Fruit fly (Drosophila melanogaster) Kc167 (cell line): ENCODE measurements around the gene CG45072.

Source experiments
- Myc ChIP-seq: fragments of >200 bp; optimal IDR thresholded peaks from 2 replicates; lab custom pipeline; 2017; ENCODE audit warnings: missing external identifiers
- Sin3A ChIP-seq: fragments of >200 bp; optimal IDR thresholded peaks from 2 replicates; lab custom pipeline; 2018; ENCODE audit warnings: missing external identifiers
- h ChIP-seq: fragments of >200 bp; optimal IDR thresholded peaks from 3 replicates; lab custom pipeline; 2018; ENCODE audit warnings: missing external identifiers
- insv ChIP-seq: fragments of >200 bp; optimal IDR thresholded peaks from 3 replicates; lab custom pipeline; 2018; ENCODE audit warnings: missing external identifiers
- psq ChIP-seq: fragments of >200 bp; optimal IDR thresholded peaks from 2 replicates; lab custom pipeline; 2017; ENCODE audit warnings: missing external identifiers
- ttk ChIP-seq: sonication (Bioruptor generic); optimal IDR thresholded peaks from 2 replicates; lab custom pipeline; 2017; ENCODE audit warnings: missing external identifiers

CG45072 gene

DNA sequence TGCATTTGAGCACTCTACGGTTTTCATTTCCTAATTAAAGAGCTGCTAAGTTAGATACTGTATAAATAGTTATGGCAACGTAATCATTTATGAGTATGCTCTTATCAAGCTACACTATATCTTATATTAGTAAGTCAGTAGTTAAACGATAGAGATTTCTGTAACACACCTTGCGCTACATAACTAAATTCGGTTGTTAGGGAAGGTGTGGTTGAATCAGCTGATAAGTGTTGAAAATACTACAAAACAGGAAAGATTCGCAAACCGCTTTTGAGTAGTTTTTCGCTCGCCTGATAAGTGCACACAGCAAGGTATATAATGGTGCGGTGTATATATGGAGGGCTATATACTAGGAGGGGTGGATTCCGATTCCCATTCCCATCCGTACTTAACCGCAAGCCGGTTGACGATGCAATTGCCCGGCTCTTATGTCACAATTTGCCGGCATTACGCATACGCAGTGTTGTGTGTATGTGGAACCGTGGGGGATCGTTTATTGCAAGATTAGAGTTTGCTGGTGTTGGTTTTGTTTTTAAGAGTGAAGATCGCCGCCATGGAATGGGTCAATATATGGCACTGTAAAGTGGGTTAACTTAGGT, 18.1 kb downstream of the CG45072 start:
- no peak for TF ChIP-seq insv (lab: Kevin White, UChicago)
- no peak for TF ChIP-seq Myc (lab: Kevin White, UChicago)
- TF ChIP-seq psq (lab: Kevin White, UChicago) = no peak
- TF ChIP-seq Sin3A (lab: Kevin White, UChicago) = no peak
- TF ChIP-seq h (lab: Kevin White, UChicago) = no peak
- TF ChIP-seq ttk (lab: Kevin White, UChicago) = no peak

DNA sequence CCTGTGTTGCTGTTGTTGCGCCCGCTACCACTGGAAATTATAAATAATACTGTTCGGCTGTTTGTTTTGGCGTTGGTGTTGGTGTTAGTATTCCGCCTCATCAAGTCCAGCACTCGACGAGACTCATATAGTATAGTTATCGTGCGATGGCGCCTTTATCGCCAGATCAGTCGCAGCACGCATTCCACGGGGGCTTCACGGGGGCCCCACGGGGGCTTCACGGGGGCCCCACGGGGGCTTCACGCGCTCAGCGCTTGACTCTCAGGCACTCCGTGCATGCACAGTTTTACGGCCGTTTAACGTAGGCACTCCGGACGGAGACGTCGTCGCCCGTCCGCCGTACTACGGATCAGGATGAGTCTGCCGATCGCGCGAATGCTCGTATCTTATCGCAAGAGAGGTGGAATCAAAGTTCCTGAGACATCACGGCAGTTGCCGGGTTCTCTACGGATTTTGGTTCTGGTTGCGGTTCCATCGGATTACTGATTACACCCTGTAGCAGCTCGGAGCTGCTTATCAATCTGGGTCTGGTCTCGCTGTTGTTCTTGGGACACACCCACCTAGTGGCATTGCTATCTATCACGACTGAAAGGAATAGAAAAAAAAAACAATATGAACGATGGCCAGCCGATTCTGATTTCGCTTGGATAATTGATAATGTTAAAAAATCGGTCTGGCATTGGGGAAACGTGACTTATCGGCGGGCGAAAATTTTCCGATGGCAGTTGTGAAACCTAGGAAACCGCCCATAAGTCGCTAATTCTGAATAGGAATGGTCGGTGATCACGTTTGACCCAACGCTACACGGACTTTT, 20.1 kb downstream of the CG45072 start:
- TF ChIP-seq insv (lab: Kevin White, UChicago) (no peak), Myc (lab: Kevin White, UChicago) (no peak), h (lab: Kevin White, UChicago) (no peak), psq (lab: Kevin White, UChicago) (no peak), Sin3A (lab: Kevin White, UChicago) (no peak), ttk (lab: Kevin White, UChicago) (no peak)

dm6 chr3R:30101389-30101935, 21.6 kb downstream of the CG45072 start:
- TF ChIP-seq ttk (lab: Kevin White, UChicago) (no peak), psq (lab: Kevin White, UChicago) (no peak), h (lab: Kevin White, UChicago) (no peak), Myc (lab: Kevin White, UChicago) (no peak), Sin3A (lab: Kevin White, UChicago) (no peak), insv (lab: Kevin White, UChicago) (no peak)

DNA sequence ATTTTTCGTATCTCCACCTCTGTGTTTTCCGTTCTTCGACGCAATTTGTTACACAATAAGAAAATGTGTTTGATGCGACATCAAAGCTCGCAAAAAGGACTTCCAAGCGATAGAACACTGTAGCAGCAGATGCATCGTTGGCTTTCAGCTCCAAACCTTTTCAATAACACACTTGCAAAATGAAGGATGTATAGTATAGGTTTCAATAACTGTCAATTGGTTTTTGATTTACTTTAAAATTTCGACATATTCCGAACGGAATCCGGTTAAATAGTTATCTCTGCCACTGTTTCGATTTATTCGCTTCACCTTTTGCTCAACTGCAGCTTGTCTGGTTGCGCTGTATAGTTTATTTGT, 22.1 kb downstream of the CG45072 start:
- no peak for TF ChIP-seq ttk (lab: Kevin White, UChicago)
- no peak for TF ChIP-seq Sin3A (lab: Kevin White, UChicago)
- TF ChIP-seq psq (lab: Kevin White, UChicago) = no peak
- TF ChIP-seq h (lab: Kevin White, UChicago) = no peak
- TF ChIP-seq Myc (lab: Kevin White, UChicago) = no peak
- TF ChIP-seq insv (lab: Kevin White, UChicago) = no peak

dm6 chr3R:30100325-30100975, 22.6 kb downstream of the CG45072 start:
- TF ChIP-seq insv (lab: Kevin White, UChicago) (no peak), Myc (lab: Kevin White, UChicago) (no peak), psq (lab: Kevin White, UChicago) (no peak), ttk (lab: Kevin White, UChicago) (no peak), h (lab: Kevin White, UChicago) (no peak), Sin3A (lab: Kevin White, UChicago) (no peak)

DNA sequence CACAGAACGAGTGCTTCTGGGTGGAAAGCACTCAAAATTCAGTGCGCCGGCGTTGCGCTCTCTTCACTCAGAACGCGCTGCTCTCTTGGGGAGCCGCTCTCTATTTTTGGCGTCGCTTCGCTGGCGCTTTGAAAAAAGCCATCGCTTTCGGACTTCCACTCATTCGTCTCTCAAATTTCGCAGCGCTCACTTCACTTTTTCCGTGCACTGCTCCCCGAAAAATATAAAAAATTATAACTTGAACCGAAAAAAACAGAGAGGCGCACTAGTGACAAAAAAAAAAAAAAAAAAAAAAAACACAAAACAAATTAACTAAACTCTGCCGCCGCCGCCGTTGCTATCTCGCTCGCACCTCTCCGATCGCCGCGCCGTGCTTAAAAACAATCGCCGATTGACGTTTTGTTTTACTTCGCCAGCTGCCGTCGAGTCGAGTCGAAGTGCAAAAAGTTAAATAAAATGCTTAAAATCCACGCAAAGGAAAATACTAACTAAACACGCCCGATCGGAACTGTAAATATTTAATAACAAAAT, 23.7 kb downstream of the CG45072 start:
- no peak for TF ChIP-seq psq (lab: Kevin White, UChicago)
- no peak for TF ChIP-seq h (lab: Kevin White, UChicago)
- TF ChIP-seq insv (lab: Kevin White, UChicago) = no peak
- TF ChIP-seq Sin3A (lab: Kevin White, UChicago) = no peak

DNA sequence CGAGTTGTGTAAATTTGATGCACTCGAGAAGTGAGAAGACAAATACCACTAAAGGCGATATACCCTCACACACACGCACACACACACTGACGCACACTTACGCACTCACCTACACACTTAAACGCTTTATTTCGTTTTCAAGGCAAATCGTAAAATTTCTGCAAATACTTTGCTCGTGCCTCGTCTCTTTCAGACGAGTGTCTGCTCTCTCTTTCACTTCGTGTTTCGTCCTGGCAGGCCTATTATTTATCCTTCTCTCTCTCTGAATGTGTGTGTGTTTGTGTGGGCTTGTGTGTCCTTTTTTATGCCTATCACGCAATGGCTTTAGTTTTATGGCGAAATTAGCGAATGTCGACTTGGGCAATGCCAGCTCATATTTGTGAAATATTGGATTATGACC, 24.8 kb downstream of the CG45072 start:
- no peak for TF ChIP-seq Myc (lab: Kevin White, UChicago)
- no peak for TF ChIP-seq insv (lab: Kevin White, UChicago)
- no peak for TF ChIP-seq ttk (lab: Kevin White, UChicago)
- TF ChIP-seq Sin3A (lab: Kevin White, UChicago) = no peak
- TF ChIP-seq psq (lab: Kevin White, UChicago) = no peak
- no peak for TF ChIP-seq h (lab: Kevin White, UChicago)

DNA sequence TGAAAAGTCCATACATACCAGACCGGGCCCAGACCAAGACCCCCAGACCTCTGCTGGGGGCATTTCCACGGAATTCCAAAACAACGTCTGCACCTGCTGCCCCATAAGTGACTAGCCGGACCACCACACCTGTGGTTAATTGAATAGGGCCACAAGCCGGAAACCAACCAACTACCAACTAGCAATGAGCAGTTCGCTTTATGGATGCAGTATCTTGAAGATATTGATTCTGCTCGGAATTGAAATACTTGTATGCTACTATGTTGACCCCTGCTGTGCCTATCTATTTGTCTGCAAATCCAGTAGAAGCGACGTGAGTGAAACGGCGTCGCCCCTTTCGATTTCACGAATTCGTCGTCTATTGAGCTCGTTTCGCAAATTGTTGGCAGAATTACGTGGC, 27.2 kb downstream of the CG45072 start:
- TF ChIP-seq psq (lab: Kevin White, UChicago) (no peak), insv (lab: Kevin White, UChicago) (no peak), Sin3A (lab: Kevin White, UChicago) (no peak), ttk (lab: Kevin White, UChicago) (no peak), Myc (lab: Kevin White, UChicago) (no peak), h (lab: Kevin White, UChicago) (no peak)

DNA sequence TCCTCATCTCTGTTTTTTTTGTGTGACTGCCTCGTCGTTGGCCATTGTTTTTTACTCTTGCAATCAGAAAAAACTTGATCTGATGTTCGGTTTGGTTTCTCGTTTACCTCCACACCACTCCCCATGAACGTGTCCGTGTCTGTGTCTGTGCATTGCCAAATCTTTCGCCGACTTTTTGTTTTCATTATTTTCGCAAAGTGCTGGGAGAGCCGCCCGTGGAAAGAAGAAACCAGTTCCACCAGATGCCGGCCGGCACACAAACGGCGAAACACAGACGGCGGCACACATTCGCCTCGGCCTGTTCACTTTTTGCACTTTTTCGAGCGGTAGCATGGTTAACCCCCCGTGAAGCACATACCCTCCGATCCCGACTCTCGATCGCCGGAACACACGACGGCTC, 27.7 kb downstream of the CG45072 start:
- TF ChIP-seq Sin3A (lab: Kevin White, UChicago) (no peak), insv (lab: Kevin White, UChicago) (no peak), psq (lab: Kevin White, UChicago) (no peak), h (lab: Kevin White, UChicago) (no peak), ttk (lab: Kevin White, UChicago) (no peak), Myc (lab: Kevin White, UChicago) (no peak)

- TF ChIP-seq Sin3A (lab: Kevin White, UChicago) (no peak), insv (lab: Kevin White, UChicago) (no peak), h (lab: Kevin White, UChicago) (no peak), Myc (lab: Kevin White, UChicago) (no peak), psq (lab: Kevin White, UChicago) (no peak), ttk (lab: Kevin White, UChicago) (no peak)
Observed at dm6 chr3R:30092700-30093044, 30.4 kb downstream of the CG45072 start.
